Worm (Caenorhabditis elegans): ENCODE results near the gene T12B5.14.

- no peak for TF ChIP-seq him-1 (tag; optimal IDR thresholded peaks at IDR 0.05)
- TF ChIP-seq W03F9.2 (tag; optimal IDR thresholded peaks at IDR 0.05): no peak
Measured at ce11 chrIII:907311-907710, 47.4 kb upstream of the T12B5.14 start, which contains the start of gene F23H11.4.

Data from whole organism, L4/young adult.